Fruit fly (Drosophila melanogaster) whole organism, embryonic: ENCODE results near the gene CG3117.

Source experiments
- B-H2 ChIP-seq: fragments of 200-800 bp; sonication (Bioruptor generic); optimal IDR thresholded peaks from 2 replicates; lab custom pipeline; 2018; ENCODE audit warnings: missing biosample characterization, mild to moderate bottlenecking, missing genetic modification characterization
- Bgb ChIP-seq: fragments of 200-800 bp; sonication (Bioruptor generic); IDR thresholded peaks from 2 replicates; pipeline ENCODE4 v1.3.6; 2022; ENCODE audit warnings: missing biosample characterization, missing genetic modification characterization; ENCODE audit not compliant: partially characterized antibody
- BtbVII ChIP-seq: fragments of 200-800 bp; sonication (Bioruptor generic); optimal IDR thresholded peaks from 3 replicates; lab custom pipeline; 2017; ENCODE audit warnings: missing biosample characterization, mild to moderate bottlenecking, missing genetic modification characterization
- CG10543 ChIP-seq: fragments of 200-800 bp; sonication (Bioruptor generic); optimal IDR thresholded peaks from 3 replicates; lab custom pipeline; 2017; ENCODE audit warnings: missing biosample characterization, mild to moderate bottlenecking, missing genetic modification characterization, moderate library complexity
- CG11085 ChIP-seq: fragments of 200-800 bp; sonication (Bioruptor generic); IDR thresholded peaks from 2 replicates; pipeline ENCODE4 v1.3.6; 2022; ENCODE audit warnings: missing biosample characterization, missing genetic modification characterization
- CG12219 ChIP-seq: fragments of 200-800 bp; sonication (Bioruptor generic); optimal IDR thresholded peaks from 3 replicates; lab custom pipeline; 2018; ENCODE audit warnings: missing biosample characterization, mild to moderate bottlenecking, missing genetic modification characterization
- CG13123 ChIP-seq: fragments of 200-800 bp; sonication (Bioruptor generic); optimal IDR thresholded peaks from 2 replicates; lab custom pipeline; 2016; ENCODE audit warnings: missing biosample characterization, missing genetic modification characterization
- CG13287 ChIP-seq: fragments of 200-800 bp; sonication (Bioruptor generic); IDR thresholded peaks from 2 replicates; pipeline ENCODE4 v1.3.6; 2022; ENCODE audit warnings: missing biosample characterization, missing genetic modification characterization; ENCODE audit not compliant: partially characterized antibody
- CG13296 ChIP-seq: fragments of 200-800 bp; sonication (Bioruptor generic); optimal IDR thresholded peaks from 3 replicates; lab custom pipeline; 2018; ENCODE audit warnings: missing biosample characterization, mild to moderate bottlenecking, missing genetic modification characterization
- CG17385 ChIP-seq: fragments of 200-800 bp; sonication (Bioruptor generic); optimal IDR thresholded peaks from 3 replicates; lab custom pipeline; 2018; ENCODE audit warnings: missing biosample characterization, mild to moderate bottlenecking, missing genetic modification characterization
- CG17829 ChIP-seq: fragments of 200-800 bp; optimal IDR thresholded peaks from 2 replicates; lab custom pipeline; 2019; ENCODE audit warnings: missing biosample characterization, mild to moderate bottlenecking, missing genetic modification characterization, moderate library complexity
- CG18476 ChIP-seq: fragments of 200-800 bp; sonication (Bioruptor generic); optimal IDR thresholded peaks from 2 replicates; lab custom pipeline; 2016; ENCODE audit warnings: missing biosample characterization, mild to moderate bottlenecking, missing genetic modification characterization
- CG3163 ChIP-seq: fragments of 200-800 bp; sonication (Bioruptor generic); optimal IDR thresholded peaks from 3 replicates; lab custom pipeline; 2016; ENCODE audit warnings: missing biosample characterization, missing genetic modification characterization
- CG5245 ChIP-seq: fragments of 200-800 bp; sonication (Bioruptor generic); optimal IDR thresholded peaks from 3 replicates; lab custom pipeline; 2016; ENCODE audit warnings: missing biosample characterization, missing genetic modification characterization
- CG7839 ChIP-seq: fragments of 200-800 bp; sonication (Bioruptor generic); optimal IDR thresholded peaks from 3 replicates; lab custom pipeline; 2018; ENCODE audit warnings: missing biosample characterization, mild to moderate bottlenecking, missing genetic modification characterization, moderate library complexity
- CG8924 ChIP-seq: fragments of 200-800 bp; optimal IDR thresholded peaks from 3 replicates; lab custom pipeline; 2019; ENCODE audit warnings: missing biosample characterization, mild to moderate bottlenecking, missing genetic modification characterization, moderate library complexity
- CG9932 ChIP-seq: fragments of 200-800 bp; sonication (Bioruptor generic); IDR thresholded peaks from 2 replicates; pipeline ENCODE4 v1.3.6; 2022; ENCODE audit warnings: missing biosample characterization, missing genetic modification characterization
- Camta ChIP-seq: fragments of 200-800 bp; sonication (Bioruptor generic); optimal IDR thresholded peaks from 2 replicates; lab custom pipeline; 2016; ENCODE audit warnings: missing biosample characterization, missing genetic modification characterization
- Doc3 ChIP-seq: fragments of 200-800 bp; sonication (Bioruptor generic); IDR thresholded peaks from 3 replicates; pipeline ENCODE4 v1.3.6; 2022; ENCODE audit warnings: missing biosample characterization, missing genetic modification characterization; ENCODE audit not compliant: partially characterized antibody
- Gsc ChIP-seq: fragments of 200-800 bp; sonication (Bioruptor generic); IDR thresholded peaks from 2 replicates; pipeline ENCODE4 v1.3.6; 2022; ENCODE audit warnings: missing biosample characterization, missing genetic modification characterization
- HHEX ChIP-seq: fragments of 200-800 bp; sonication (Bioruptor generic); optimal IDR thresholded peaks from 3 replicates; lab custom pipeline; 2017; ENCODE audit warnings: missing biosample characterization, mild to moderate bottlenecking, missing genetic modification characterization, missing genetic modification reagents
- HLH3B ChIP-seq: fragments of 200-800 bp; sonication (Bioruptor generic); IDR thresholded peaks from 2 replicates; pipeline ENCODE4 v1.3.6; 2022; ENCODE audit warnings: missing biosample characterization, missing genetic modification characterization
- HmgD ChIP-seq: fragments of 200-800 bp; sonication (Bioruptor generic); optimal IDR thresholded peaks from 3 replicates; lab custom pipeline; 2016; ENCODE audit warnings: missing biosample characterization, missing genetic modification characterization
- Hr51 ChIP-seq, 2 experiments: fragments of 200-800 bp; sonication (Bioruptor generic); optimal IDR thresholded peaks; 2 replicates in 1 of 2; 3 replicates in 1 of 2; lab custom pipeline; 2016 to 2018; ENCODE audit warnings: missing biosample characterization in 2 of 2, missing genetic modification characterization in 2 of 2, mild to moderate bottlenecking in 1 of 2, moderate library complexity in 1 of 2
- Ssrp ChIP-seq: fragments of 200-800 bp; sonication (Bioruptor generic); optimal IDR thresholded peaks from 2 replicates; lab custom pipeline; 2018; ENCODE audit warnings: missing biosample characterization, mild to moderate bottlenecking, missing genetic modification characterization, moderate library complexity
- Tbp ChIP-seq: fragments of >200 bp; optimal IDR thresholded peaks from 2 replicates; lab custom pipeline; 2018; ENCODE audit warnings: missing biosample characterization, missing genetic modification characterization
- Trl ChIP-seq, 3 experiments: fragments of >200 bp in 2 of 3; fragments of 200-800 bp in 1 of 3; sonication (Bioruptor generic) in 1 of 3; optimal IDR thresholded peaks; 2 replicates in 1 of 3; 3 replicates in 2 of 3; lab custom pipeline; 2016 to 2017; ENCODE audit warnings: missing biosample characterization in 1 of 3, missing genetic modification characterization in 1 of 3
- Vsx1 ChIP-seq: fragments of 200-800 bp; sonication (Bioruptor generic); optimal IDR thresholded peaks from 2 replicates; lab custom pipeline; 2017; ENCODE audit warnings: missing biosample characterization, mild to moderate bottlenecking, missing genetic modification characterization, missing genetic modification reagents
- amos ChIP-seq: fragments of 200-800 bp; sonication (Bioruptor generic); IDR thresholded peaks from 2 replicates; pipeline ENCODE4 v1.3.6; 2022; ENCODE audit warnings: missing biosample characterization, missing genetic modification characterization; ENCODE audit not compliant: partially characterized antibody
- bsh ChIP-seq, 2 experiments: fragments of 200-800 bp; sonication (Bioruptor generic); optimal IDR thresholded peaks; 2 replicates each; lab custom pipeline; 2017 to 2018; ENCODE audit warnings: mild to moderate bottlenecking in 2 of 2, missing biosample characterization in 2 of 2, missing genetic modification characterization in 2 of 2, moderate library complexity in 1 of 2
- cwo ChIP-seq: fragments of 200-800 bp; sonication (Bioruptor generic); optimal IDR thresholded peaks from 3 replicates; lab custom pipeline; 2017; ENCODE audit warnings: missing biosample characterization, missing genetic modification characterization, mild to moderate bottlenecking, moderate library complexity, missing genetic modification reagents
- fd64A ChIP-seq: fragments of 200-800 bp; sonication (Bioruptor generic); optimal IDR thresholded peaks from 3 replicates; lab custom pipeline; 2018; ENCODE audit warnings: missing biosample characterization, mild to moderate bottlenecking, missing genetic modification characterization
- gsb ChIP-seq: fragments of 200-800 bp; sonication (Bioruptor generic); IDR thresholded peaks from 2 replicates; pipeline ENCODE4 v1.3.6; 2022; ENCODE audit warnings: missing biosample characterization, missing genetic modification characterization
- kah ChIP-seq: fragments of 200-800 bp; sonication (Bioruptor generic); optimal IDR thresholded peaks from 2 replicates; lab custom pipeline; 2018; ENCODE audit warnings: missing biosample characterization, mild to moderate bottlenecking, missing genetic modification characterization
- lilli ChIP-seq: fragments of 200-800 bp; sonication (Bioruptor generic); optimal IDR thresholded peaks from 3 replicates; lab custom pipeline; 2016; ENCODE audit warnings: missing biosample characterization, missing genetic modification characterization
- lola ChIP-seq, 3 experiments: fragments of >200 bp in 2 of 3; fragments of 200-800 bp in 1 of 3; sonication (Bioruptor generic) in 1 of 3; optimal IDR thresholded peaks; 2 replicates each; lab custom pipeline; 2017 to 2019; ENCODE audit warnings: missing biosample characterization in 3 of 3, missing genetic modification characterization in 3 of 3, mild to moderate bottlenecking in 1 of 3, moderate library complexity in 1 of 3
- nom ChIP-seq: fragments of 200-800 bp; sonication (Bioruptor generic); optimal IDR thresholded peaks from 2 replicates; lab custom pipeline; 2017; ENCODE audit warnings: missing biosample characterization, missing genetic modification characterization, mild to moderate bottlenecking, moderate library complexity, missing genetic modification reagents
- pho ChIP-seq: fragments of 200-800 bp; sonication (Bioruptor generic); optimal IDR thresholded peaks from 2 replicates; lab custom pipeline; 2016; ENCODE audit warnings: missing biosample characterization, missing genetic modification characterization
- pnt ChIP-seq: fragments of 200-800 bp; sonication (Bioruptor generic); optimal IDR thresholded peaks from 3 replicates; lab custom pipeline; 2016; ENCODE audit warnings: missing biosample characterization, missing genetic modification characterization
- prd ChIP-seq, 3 experiments: fragments of >200 bp in 2 of 3; fragments of 200-800 bp in 1 of 3; sonication (Bioruptor generic) in 1 of 3; optimal IDR thresholded peaks in 2 of 3; IDR thresholded peaks in 1 of 3; 2 replicates in 2 of 3; 3 replicates in 1 of 3; pipeline versions ENCODE4 v1.3.6 to Lab custom; 2017 to 2022; ENCODE audit warnings: missing biosample characterization in 1 of 3, missing genetic modification characterization in 1 of 3
- pros ChIP-seq: fragments of 200-800 bp; sonication (Bioruptor generic); optimal IDR thresholded peaks from 3 replicates; lab custom pipeline; 2019; ENCODE audit warnings: missing biosample characterization, mild to moderate bottlenecking, missing genetic modification characterization, moderate library complexity
- sqz ChIP-seq: fragments of 200-800 bp; sonication (Bioruptor generic); optimal IDR thresholded peaks from 3 replicates; lab custom pipeline; 2018; ENCODE audit warnings: missing biosample characterization, mild to moderate bottlenecking, missing genetic modification characterization
- tap ChIP-seq: fragments of 200-800 bp; optimal IDR thresholded peaks from 3 replicates; lab custom pipeline; 2019; ENCODE audit warnings: missing biosample characterization, mild to moderate bottlenecking, missing genetic modification characterization, moderate library complexity
- twi ChIP-seq: fragments of 200-800 bp; optimal IDR thresholded peaks from 2 replicates; lab custom pipeline; 2019; ENCODE audit warnings: missing biosample characterization, mild to moderate bottlenecking, missing genetic modification characterization, moderate library complexity
- unpg ChIP-seq: fragments of 200-800 bp; sonication (Bioruptor generic); optimal IDR thresholded peaks from 3 replicates; lab custom pipeline; 2018; ENCODE audit warnings: missing biosample characterization, mild to moderate bottlenecking, missing genetic modification characterization, moderate library complexity
- vfl ChIP-seq: fragments of 200-800 bp; sonication (Bioruptor generic); optimal IDR thresholded peaks from 2 replicates; lab custom pipeline; 2016; ENCODE audit warnings: missing biosample characterization, missing genetic modification characterization

CG3117 gene

dm6 chr2L:2861885-2862620 is 15.0 kb upstream of the CG3117 start (continued):
- no peak for TF ChIP-seq CG13123 (GFP tag; lab: Kevin White, UChicago)
- TF ChIP-seq prd (optimal IDR thresholded peaks at IDR 0.05; lab: Kevin White, UChicago) = no peak
- 0 out of 3 replicates have a peak, but pooled peaks have one; percentile 3 for TF ChIP-seq prd (GFP tag; IDR thresholded peaks at IDR 0.05; lab: Robert Waterston, UW)
- no peak for TF ChIP-seq CG9932 (GFP tag; lab: Robert Waterston, UW)
- no peak for TF ChIP-seq Ssrp (tag; lab: Kevin White, UChicago)
- peak; percentile 35 for TF ChIP-seq CG10543 (GFP tag; lab: Kevin White, UChicago)
- TF ChIP-seq CG8924 (tag; lab: Kevin White, UChicago) = peak; percentile 14
- TF ChIP-seq BtbVII (GFP tag; lab: Kevin White, UChicago) = peak; percentile 20
- TF ChIP-seq lola (GFP tag; optimal IDR thresholded peaks at IDR 0.05; lab: Kevin White, UChicago) = peak in 1 of 3 experiments; percentile 1
- TF ChIP-seq bsh (GFP tag; optimal IDR thresholded peaks at IDR 0.05; lab: Kevin White, UChicago) = peak; percentile 7 to 55
- peak; percentile 60; the same call in 1 of the 2 replicates for TF ChIP-seq amos
- peak in 1 of 2 experiments; percentile 17 for TF ChIP-seq Hr51 (GFP tag; optimal IDR thresholded peaks at IDR 0.05; lab: Kevin White, UChicago)
- TF ChIP-seq pho (GFP tag; lab: Kevin White, UChicago) = peak; percentile 10
- TF ChIP-seq CG12219 = peak; percentile 5
- TF ChIP-seq tap (tag; lab: Kevin White, UChicago) = peak; percentile 20
- TF ChIP-seq lilli (GFP tag; lab: Kevin White, UChicago) = no peak
- no peak for TF ChIP-seq Vsx1 (GFP tag; lab: Kevin White, UChicago)
- TF ChIP-seq twi (tag; lab: Kevin White, UChicago) = peak; percentile 52
- no peak for TF ChIP-seq Tbp
- peak; percentile 8 for TF ChIP-seq Camta (GFP tag; lab: Kevin White, UChicago)
- peak; percentile 20 for TF ChIP-seq CG3163 (GFP tag; lab: Kevin White, UChicago)
- peak; percentile 39 for TF ChIP-seq pros
- TF ChIP-seq Bgb = peak; percentile 79
- TF ChIP-seq cwo = peak; percentile 50
- peak; percentile 23 for TF ChIP-seq CG17829 (tag; lab: Kevin White, UChicago)
- TF ChIP-seq fd64A (GFP tag; lab: Kevin White, UChicago) = peak; percentile 49
- peak; percentile 73 for TF ChIP-seq nom (GFP tag; lab: Kevin White, UChicago)
- TF ChIP-seq HLH3B (GFP tag; lab: Robert Waterston, UW) = 0 out of 2 replicates have a peak, but pooled peaks have one; percentile 6
- TF ChIP-seq HmgD (GFP tag; lab: Kevin White, UChicago) = peak; percentile 2
- TF ChIP-seq unpg = peak; percentile 10
- peak; percentile 88 for TF ChIP-seq CG18476 (GFP tag; lab: Kevin White, UChicago)
- peak; percentile 33 for TF ChIP-seq CG13296 (GFP tag; lab: Kevin White, UChicago)
- TF ChIP-seq CG7839 (tag; lab: Kevin White, UChicago) = peak; percentile 15
- 0 out of 2 replicates have a peak, but pooled peaks have one; percentile 31 for TF ChIP-seq gsb
- TF ChIP-seq CG5245 = no peak
- peak; percentile 27 for TF ChIP-seq kah (GFP tag; lab: Kevin White, UChicago)
- TF ChIP-seq CG13287 (GFP tag; lab: Robert Waterston, UW) = peak; percentile 64
- no peak for TF ChIP-seq B-H2 (GFP tag; lab: Kevin White, UChicago)
- TF ChIP-seq CG11085 (GFP tag; lab: Robert Waterston, UW) = no peak
- no peak for TF ChIP-seq pnt (GFP tag; lab: Kevin White, UChicago)
- TF ChIP-seq HHEX (GFP tag; lab: Kevin White, UChicago) = peak; percentile 19
- no peak for TF ChIP-seq Gsc (GFP tag; lab: Robert Waterston, UW)
- TF ChIP-seq vfl (GFP tag; lab: Kevin White, UChicago) = no peak
- TF ChIP-seq CG17385 = peak; percentile 3
- peak; percentile 67 for TF ChIP-seq Trl (optimal IDR thresholded peaks at IDR 0.05; lab: Kevin White, UChicago)
- peak; percentile 14 for TF ChIP-seq Trl (GFP tag; optimal IDR thresholded peaks at IDR 0.05; lab: Kevin White, UChicago)
- 0 out of 3 replicates have a peak, but pooled peaks have one; percentile 35 for TF ChIP-seq Doc3 (GFP tag; lab: Robert Waterston, UW)
- peak; percentile 19 for TF ChIP-seq sqz
